Worm (Caenorhabditis elegans) whole organism, L4/young adult: ENCODE results near the gene srsx-37.

Experiments
- W03F9.2 ChIP-seq: fragments of 150-350 bp; optimal IDR thresholded peaks from 2 replicates; lab custom pipeline; 2014; ENCODE audit warnings: missing biosample characterization, missing genetic modification characterization
- dao-5 ChIP-seq: sonication (generic microtip); optimal IDR thresholded peaks from 2 replicates; lab custom pipeline; 2016; ENCODE audit warnings: missing genotype, missing genetic modification characterization, moderate library complexity, missing compliant biosample characterization
- him-1 ChIP-seq: sonication (generic microtip); optimal IDR thresholded peaks from 2 replicates; lab custom pipeline; 2016; ENCODE audit warnings: missing genotype, missing genetic modification reagents, missing genetic modification characterization, missing compliant biosample characterization

DNA sequence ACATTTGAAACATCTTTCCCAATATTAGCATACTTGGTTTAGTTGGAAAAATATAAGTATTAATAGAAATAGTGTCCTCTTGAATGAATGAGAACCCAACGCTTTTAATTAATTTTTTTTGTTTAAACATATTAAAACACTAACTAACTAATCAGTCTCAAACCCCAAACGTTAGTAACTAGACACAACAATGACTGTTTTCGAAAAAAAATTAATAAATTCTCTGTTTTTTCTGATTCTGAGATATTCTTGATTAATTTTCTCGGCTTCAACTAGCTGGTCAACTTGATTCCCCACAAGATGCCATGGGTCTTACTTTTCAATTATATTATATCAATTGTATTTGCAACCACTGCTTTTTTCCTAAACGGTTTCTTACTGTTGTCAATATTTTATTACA lies 6.9 kb downstream of the srsx-37 start, which contains the start of gene srbc-76:
- no peak for TF ChIP-seq dao-5 (tag; lab: Kevin White, UChicago)
- no peak for TF ChIP-seq W03F9.2 (tag; lab: Kevin White, UChicago)
- no peak for TF ChIP-seq him-1 (tag; lab: Kevin White, UChicago)
